Worm (Caenorhabditis elegans) whole organism, L3 larva: Measurements from ENCODE around the gene T20B5.2.
A peak's percentile ranks its signal among the peaks of the same experiment; 100 is the strongest.

Experiments
- R02D3.7 ChIP-seq: fragments of 150-350 bp; optimal IDR thresholded peaks from 2 replicates; lab custom pipeline; 2014; ENCODE audit warnings: missing biosample characterization, missing genetic modification characterization
- ZK546.5 ChIP-seq: sonication (generic microtip); optimal IDR thresholded peaks from 2 replicates; lab custom pipeline; 2017; ENCODE audit warnings: missing biosample characterization, missing genetic modification characterization
- aly-2 ChIP-seq: fragments of 150-350 bp; optimal IDR thresholded peaks from 2 replicates; lab custom pipeline; 2014; ENCODE audit warnings: missing biosample characterization, missing genetic modification characterization
- ama-1 ChIP-seq: fragments of 150-350 bp; optimal IDR thresholded peaks from 2 replicates; lab custom pipeline; 2018
- ceh-16 ChIP-seq: sonication (generic microtip); optimal IDR thresholded peaks from 2 replicates; lab custom pipeline; 2017; ENCODE audit warnings: missing biosample characterization, missing genetic modification characterization
- ceh-28 ChIP-seq: fragments of 150-350 bp; optimal IDR thresholded peaks from 2 replicates; lab custom pipeline; 2014; ENCODE audit warnings: missing biosample characterization, missing genetic modification reagents, missing genetic modification characterization
- ceh-82 ChIP-seq: fragments of 150-350 bp; optimal IDR thresholded peaks from 2 replicates; lab custom pipeline; 2014; ENCODE audit warnings: missing biosample characterization, missing genetic modification characterization
- ceh-9 ChIP-seq: sonication (generic microtip); optimal IDR thresholded peaks from 2 replicates; lab custom pipeline; 2018; ENCODE audit warnings: missing biosample characterization, missing genetic modification characterization
- daf-12 ChIP-seq: fragments of 150-350 bp; optimal IDR thresholded peaks from 2 replicates; lab custom pipeline; 2014; ENCODE audit warnings: missing biosample characterization, missing genetic modification reagents, missing genetic modification characterization
- egl-27 ChIP-seq: sonication (generic microtip); optimal IDR thresholded peaks from 4 replicates; lab custom pipeline; 2017; ENCODE audit warnings: missing biosample characterization, missing genetic modification reagents, missing genetic modification characterization
- egl-5 ChIP-seq: fragments of 150-350 bp; optimal IDR thresholded peaks from 2 replicates; lab custom pipeline; 2017; ENCODE audit warnings: missing biosample characterization, missing genetic modification reagents, missing genetic modification characterization, inconsistent platforms
- elt-1 ChIP-seq: fragments of 150-350 bp; optimal IDR thresholded peaks from 2 replicates; lab custom pipeline; 2014; ENCODE audit warnings: missing biosample characterization, missing genetic modification characterization
- elt-2 ChIP-seq: sonication (generic microtip); optimal IDR thresholded peaks from 2 replicates; lab custom pipeline; 2016; ENCODE audit warnings: missing genetic modification reagents, mild to moderate bottlenecking, missing genetic modification characterization, missing compliant biosample characterization
- elt-3 ChIP-seq, 3 experiments: fragments of 150-350 bp in 1 of 3; sonication (generic microtip) in 2 of 3; optimal IDR thresholded peaks; 2 replicates in 2 of 3; 4 replicates in 1 of 3; lab custom pipeline; 2014 to 2017; ENCODE audit warnings: missing biosample characterization in 3 of 3, missing genetic modification characterization in 3 of 3
- eor-1 ChIP-seq, 2 experiments: fragments of 150-350 bp; optimal IDR thresholded peaks; 2 replicates each; lab custom pipeline; 2014 to 2018; ENCODE audit warnings: missing biosample characterization in 2 of 2, missing genetic modification characterization in 2 of 2
- fkh-10 ChIP-seq: sonication (generic microtip); optimal IDR thresholded peaks from 2 replicates; lab custom pipeline; 2017; ENCODE audit warnings: missing biosample characterization, missing genetic modification reagents, missing genetic modification characterization
- fkh-2 ChIP-seq: fragments of 150-350 bp; optimal IDR thresholded peaks from 2 replicates; lab custom pipeline; 2014; ENCODE audit warnings: missing biosample characterization, missing genetic modification reagents, missing genetic modification characterization
- fos-1 ChIP-seq: fragments of 150-350 bp; optimal IDR thresholded peaks from 2 replicates; lab custom pipeline; 2014; ENCODE audit warnings: missing biosample characterization, missing genetic modification characterization
- hmg-11 ChIP-seq: sonication (generic microtip); optimal IDR thresholded peaks from 2 replicates; lab custom pipeline; 2016; ENCODE audit warnings: missing genetic modification characterization, missing compliant biosample characterization
- jun-1 ChIP-seq: fragments of 150-350 bp; optimal IDR thresholded peaks from 2 replicates; lab custom pipeline; 2014; ENCODE audit warnings: missing biosample characterization, missing genetic modification reagents, missing genetic modification characterization
- lin-15B ChIP-seq: fragments of 150-350 bp; optimal IDR thresholded peaks from 2 replicates; lab custom pipeline; 2014; ENCODE audit warnings: missing biosample characterization, missing genetic modification characterization
- lin-39 ChIP-seq: fragments of 150-350 bp; optimal IDR thresholded peaks from 2 replicates; lab custom pipeline; 2018; ENCODE audit warnings: missing biosample characterization, missing genetic modification reagents, missing genetic modification characterization
- lsy-12 ChIP-seq: sonication (generic microtip); optimal IDR thresholded peaks from 2 replicates; lab custom pipeline; 2016; ENCODE audit warnings: mild to moderate bottlenecking, missing genetic modification characterization, missing compliant biosample characterization
- mdl-1 ChIP-seq: fragments of 150-350 bp; optimal IDR thresholded peaks from 2 replicates; lab custom pipeline; 2014; ENCODE audit warnings: missing biosample characterization, missing genetic modification characterization
- mml-1 ChIP-seq: fragments of 150-350 bp; sonication (generic microtip); optimal IDR thresholded peaks from 3 replicates; lab custom pipeline; 2014; ENCODE audit warnings: missing biosample characterization, missing genetic modification characterization
- nfya-1 ChIP-seq: sonication (generic microtip); optimal IDR thresholded peaks from 2 replicates; lab custom pipeline; 2017; ENCODE audit warnings: missing genetic modification characterization, mild to moderate bottlenecking, missing compliant biosample characterization, antibody characterized with exemption, moderate library complexity; ENCODE audit not compliant: insufficient read depth
- nhr-11 ChIP-seq: fragments of 150-350 bp; optimal IDR thresholded peaks from 2 replicates; lab custom pipeline; 2014; ENCODE audit warnings: missing biosample characterization, missing genetic modification characterization
- nhr-12 ChIP-seq: fragments of 150-350 bp; optimal IDR thresholded peaks from 2 replicates; lab custom pipeline; 2014; ENCODE audit warnings: missing biosample characterization, missing genetic modification characterization
- nhr-23 ChIP-seq: fragments of 150-350 bp; optimal IDR thresholded peaks from 2 replicates; lab custom pipeline; 2014; ENCODE audit warnings: missing biosample characterization, missing genetic modification reagents, missing genetic modification characterization
- nhr-237 ChIP-seq: fragments of 150-350 bp; optimal IDR thresholded peaks from 2 replicates; lab custom pipeline; 2014; ENCODE audit warnings: missing biosample characterization, missing genetic modification characterization
- nhr-25 ChIP-seq: sonication (generic microtip); optimal IDR thresholded peaks from 2 replicates; lab custom pipeline; 2017; ENCODE audit warnings: missing biosample characterization, missing genetic modification characterization
- nhr-28 ChIP-seq: fragments of 150-350 bp; optimal IDR thresholded peaks from 2 replicates; lab custom pipeline; 2014; ENCODE audit warnings: missing biosample characterization, missing genetic modification characterization
- nhr-43 ChIP-seq: sonication (generic microtip); optimal IDR thresholded peaks from 2 replicates; lab custom pipeline; 2016; ENCODE audit warnings: mild to moderate bottlenecking, missing genetic modification characterization, missing compliant biosample characterization; ENCODE audit not compliant: poor library complexity, severe bottlenecking
- nhr-67 ChIP-seq: fragments of 150-350 bp; optimal IDR thresholded peaks from 2 replicates; lab custom pipeline; 2014; ENCODE audit warnings: missing biosample characterization, missing genetic modification characterization
- nhr-76 ChIP-seq: fragments of 150-350 bp; sonication (generic microtip); optimal IDR thresholded peaks from 5 replicates; lab custom pipeline; 2014; ENCODE audit warnings: missing biosample characterization, missing genetic modification characterization
- nhr-77 ChIP-seq: fragments of 150-350 bp; optimal IDR thresholded peaks from 2 replicates; lab custom pipeline; 2014; ENCODE audit warnings: missing biosample characterization, missing genetic modification characterization
- pha-4 ChIP-seq: fragments of 150-350 bp; optimal IDR thresholded peaks from 2 replicates; lab custom pipeline; 2014; ENCODE audit warnings: missing biosample characterization, missing genetic modification reagents, missing genetic modification characterization
- pqm-1 ChIP-seq: fragments of 150-350 bp; optimal IDR thresholded peaks from 2 replicates; lab custom pipeline; 2017; ENCODE audit warnings: missing biosample characterization, missing genetic modification characterization, inconsistent platforms
- sea-2 ChIP-seq: fragments of 150-350 bp; sonication (generic microtip); optimal IDR thresholded peaks from 4 replicates; lab custom pipeline; 2014; ENCODE audit warnings: missing biosample characterization, missing genetic modification reagents, missing genetic modification characterization
- skn-1 ChIP-seq: fragments of 150-350 bp; optimal IDR thresholded peaks from 2 replicates; lab custom pipeline; 2014; ENCODE audit warnings: missing biosample characterization, missing genetic modification characterization
- snpc-4 ChIP-seq: fragments of 150-350 bp; optimal IDR thresholded peaks from 2 replicates; lab custom pipeline; 2014; ENCODE audit warnings: missing biosample characterization, missing genetic modification characterization
- tbx-2 ChIP-seq: sonication (generic microtip); optimal IDR thresholded peaks from 2 replicates; lab custom pipeline; 2016; ENCODE audit warnings: mild to moderate bottlenecking, missing genetic modification characterization, missing compliant biosample characterization
- unc-39 ChIP-seq: sonication (generic microtip); optimal IDR thresholded peaks from 4 replicates; lab custom pipeline; 2017; ENCODE audit warnings: missing biosample characterization, missing genetic modification characterization
- unc-62 ChIP-seq: fragments of 150-350 bp; sonication (generic microtip); optimal IDR thresholded peaks from 4 replicates; lab custom pipeline; 2014; ENCODE audit warnings: missing biosample characterization, missing genetic modification reagents, missing genetic modification characterization
- zag-1 ChIP-seq: fragments of 150-350 bp; optimal IDR thresholded peaks from 2 replicates; lab custom pipeline; 2014; ENCODE audit warnings: missing biosample characterization, missing genetic modification characterization
- ztf-11 ChIP-seq: fragments of 150-350 bp; optimal IDR thresholded peaks from 2 replicates; lab custom pipeline; 2014; ENCODE audit warnings: missing biosample characterization, missing genetic modification characterization
- ztf-4 ChIP-seq: fragments of 150-350 bp; optimal IDR thresholded peaks from 2 replicates; lab custom pipeline; 2014; ENCODE audit warnings: missing biosample characterization, missing genetic modification characterization

The T20B5.2 gene

DNA sequence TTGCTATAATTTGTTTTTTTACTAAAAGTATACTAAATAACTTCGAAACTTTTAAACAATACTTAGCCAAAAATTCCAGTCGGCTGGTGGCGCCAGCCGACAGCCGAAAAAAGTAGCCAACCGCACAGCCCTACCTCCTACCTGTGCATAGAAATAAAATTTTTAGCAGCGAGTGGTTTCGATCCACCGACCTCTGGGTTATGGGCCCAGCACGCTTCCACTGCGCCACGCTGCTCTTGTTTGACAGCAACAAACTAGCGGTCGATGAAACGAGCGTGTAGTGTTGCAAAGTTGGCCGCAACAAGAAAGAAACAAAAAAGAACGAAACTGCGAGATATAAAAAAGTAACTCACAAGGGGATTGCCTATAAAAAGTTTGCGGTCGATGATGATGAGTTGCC lies 42.0 kb downstream of the T20B5.2 start:
- TF ChIP-seq nhr-23 (tag; lab: Kevin White, UChicago) (no peak), nhr-43 (no peak), nhr-28 (tag; lab: Kevin White, UChicago) (no peak), ZK546.5 (tag; lab: Kevin White, UChicago) (no peak), nhr-25 (tag; lab: Kevin White, UChicago) (no peak), skn-1 (tag; lab: Kevin White, UChicago) (peak; percentile 8), zag-1 (no peak), daf-12 (no peak), lin-15B (tag; lab: Kevin White, UChicago) (no peak), lsy-12 (tag; lab: Kevin White, UChicago) (peak; percentile 68), unc-39 (tag; lab: Kevin White, UChicago) (no peak), ceh-16 (tag; lab: Kevin White, UChicago) (no peak), egl-5 (no peak), elt-3 (tag; optimal IDR thresholded peaks at IDR 0.05; lab: Kevin White, UChicago) (no peak), nhr-237 (tag; lab: Kevin White, UChicago) (no peak), nhr-12 (tag; lab: Kevin White, UChicago) (no peak), fkh-10 (no peak), ztf-11 (tag; lab: Kevin White, UChicago) (no peak), fos-1 (tag; lab: Kevin White, UChicago) (no peak), unc-62 (GFP tag; lab: Kevin White, UChicago) (no peak), ztf-4 (tag; lab: Kevin White, UChicago) (no peak), aly-2 (no peak), ama-1 (lab: Kevin White, UChicago) (no peak), snpc-4 (tag; lab: Kevin White, UChicago) (no peak), tbx-2 (tag; lab: Kevin White, UChicago) (peak; percentile 35), lin-39 (peak; percentile 35), pha-4 (tag; lab: Kevin White, UChicago) (peak; percentile 53), elt-2 (tag; lab: Kevin White, UChicago) (peak; percentile 41), mml-1 (no peak), R02D3.7 (no peak), pqm-1 (tag; lab: Kevin White, UChicago) (no peak), ceh-28 (tag; lab: Kevin White, UChicago) (no peak), hmg-11 (tag; lab: Kevin White, UChicago) (peak; percentile 53), ceh-82 (tag; lab: Kevin White, UChicago) (no peak), nhr-76 (tag; lab: Kevin White, UChicago) (no peak), nfya-1 (tag; lab: Kevin White, UChicago) (peak; percentile 33), ceh-9 (tag; lab: Kevin White, UChicago) (no peak), nhr-77 (tag; lab: Kevin White, UChicago) (no peak), egl-27 (tag; lab: Kevin White, UChicago) (no peak), sea-2 (GFP tag; lab: Kevin White, UChicago) (no peak), mdl-1 (tag; lab: Kevin White, UChicago) (no peak), eor-1 (tag; optimal IDR thresholded peaks at IDR 0.05; lab: Kevin White, UChicago) (no peak), nhr-67 (tag; lab: Kevin White, UChicago) (no peak), elt-1 (tag; lab: Kevin White, UChicago) (no peak), nhr-11 (tag; lab: Kevin White, UChicago) (no peak), fkh-2 (tag; lab: Kevin White, UChicago) (no peak), jun-1 (tag; lab: Kevin White, UChicago) (peak; percentile 30)
